Fruit fly (Drosophila melanogaster): ENCODE measurements around the gene Nufip.

DNA sequence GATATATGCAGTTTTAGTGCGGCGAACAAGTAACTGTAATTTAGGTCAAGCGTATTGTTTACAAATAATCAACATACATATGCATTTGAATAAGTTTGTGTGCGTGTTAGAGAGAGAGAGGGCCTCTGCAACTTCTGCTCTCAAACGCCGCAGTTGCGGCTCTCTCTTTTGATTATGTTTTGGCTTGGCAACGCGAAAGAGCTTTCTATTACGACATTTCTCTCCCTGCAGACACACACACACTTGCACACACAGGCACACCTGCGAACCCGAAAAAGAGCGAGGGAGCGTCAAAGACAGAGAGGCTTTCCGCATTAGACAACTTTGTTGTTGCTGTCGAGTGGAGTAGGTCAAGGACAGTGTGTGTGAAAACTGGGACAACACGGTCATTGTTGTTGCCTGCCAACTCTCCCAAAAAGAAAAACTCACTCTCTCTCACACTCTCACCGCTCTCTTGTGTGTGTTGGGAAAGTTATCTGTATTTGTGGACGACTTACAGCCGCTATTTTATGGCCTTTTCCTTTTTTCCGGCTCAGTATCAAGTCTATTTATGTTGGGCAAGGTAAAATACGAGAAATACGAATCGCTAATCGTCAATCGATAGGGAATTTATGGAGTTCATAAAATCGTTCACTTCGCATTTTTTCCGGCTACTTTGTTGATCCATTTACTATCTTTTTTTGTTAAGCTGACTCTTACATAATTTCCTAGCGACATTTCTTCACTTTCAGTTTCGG lies 9.1 kb upstream of the Nufip start:
- no peak for TF ChIP-seq CG34367 (tag; optimal IDR thresholded peaks at IDR 0.05)
- no peak for TF ChIP-seq D1 (tag; optimal IDR thresholded peaks at IDR 0.05)
- no peak for TF ChIP-seq CG12605 (GFP tag; IDR thresholded peaks at IDR 0.05)
- TF ChIP-seq CG9948 (tag; optimal IDR thresholded peaks at IDR 0.05): no peak
- no peak for TF ChIP-seq gl (tag; optimal IDR thresholded peaks at IDR 0.05)
- TF ChIP-seq Snoo (tag; optimal IDR thresholded peaks at IDR 0.05): no peak
- no peak for TF ChIP-seq CG8301 (tag; optimal IDR thresholded peaks at IDR 0.05)
- no peak for TF ChIP-seq CG17806 (tag; optimal IDR thresholded peaks at IDR 0.05)
